Worm (Caenorhabditis elegans): Measurements from ENCODE around the gene ets-10.
A peak's percentile ranks its signal among the peaks of the same experiment; 100 is the strongest.

Gene ets-10

DNA sequence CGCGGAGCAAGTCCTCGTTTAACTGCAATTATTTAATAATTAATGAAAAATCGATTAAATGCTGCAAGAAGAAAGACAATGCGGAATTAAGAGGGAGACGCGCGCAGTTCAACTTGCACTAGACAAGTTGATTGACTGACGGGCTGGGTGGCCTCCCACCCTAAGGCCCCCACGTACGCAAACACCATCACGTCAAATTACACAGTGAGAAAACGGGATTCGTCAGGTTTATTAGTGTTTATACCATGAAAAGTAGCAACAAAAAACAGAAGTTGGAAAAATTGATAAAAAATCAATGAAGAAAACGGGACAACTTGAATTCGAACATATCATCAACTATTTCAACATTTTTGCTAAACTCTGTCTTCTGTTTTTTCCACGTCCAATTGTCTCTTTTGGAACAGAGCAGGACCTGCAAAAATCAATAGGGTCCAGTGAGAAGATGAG, 23.6 kb downstream of the ets-10 start (continued):
- TF ChIP-seq mdl-1 (tag; optimal IDR thresholded peaks at IDR 0.05) (no peak), hmg-1.1 (GFP tag; IDR thresholded peaks at IDR 0.05) (peak; percentile 65), spr-1 (tag; optimal IDR thresholded peaks at IDR 0.05) (no peak), aly-2 (tag; optimal IDR thresholded peaks at IDR 0.05) (no peak), unc-62 (GFP tag; optimal IDR thresholded peaks at IDR 0.05 in 1 of 2) (no peak), unc-62 (tag; optimal IDR thresholded peaks at IDR 0.05) (no peak), cey-2 (tag; optimal IDR thresholded peaks at IDR 0.05; ENCODE audit: borderline replicate concordance, insufficient read depth) (no peak), nhr-41 (GFP tag; IDR thresholded peaks at IDR 0.05) (no peak), mes-2 (tag; optimal IDR thresholded peaks at IDR 0.05; ENCODE audit: poor library complexity, severe bottlenecking) (no peak), sdz-12 (GFP tag; optimal IDR thresholded peaks at IDR 0.05) (no peak), nhr-28 (tag; optimal IDR thresholded peaks at IDR 0.05) (peak; percentile 52), nhr-102 (tag; optimal IDR thresholded peaks at IDR 0.05) (no peak), dpl-1 (GFP tag; optimal IDR thresholded peaks at IDR 0.05) (peak; percentile 39), lin-13 (GFP tag; optimal IDR thresholded peaks at IDR 0.05) (no peak), pha-4 (GFP tag; IDR thresholded peaks at IDR 0.05) (no peak), pha-4 (tag; optimal IDR thresholded peaks at IDR 0.05) (no peak), nhr-42 (GFP tag; IDR thresholded peaks at IDR 0.05) (no peak), unc-130 (GFP tag; optimal IDR thresholded peaks at IDR 0.05) (no peak), lin-1 (GFP tag; IDR thresholded peaks at IDR 0.05) (no peak), lin-29 (GFP tag; IDR thresholded peaks at IDR 0.05) (no peak), ctbp-1 (GFP tag; IDR thresholded peaks at IDR 0.05) (0 out of 2 replicates have a peak, but pooled peaks have one; percentile 8), set-16 (GFP tag; IDR thresholded peaks at IDR 0.05) (no peak), zfp-2 (tag; optimal IDR thresholded peaks at IDR 0.05) (no peak), fkh-10 (GFP tag; optimal IDR thresholded peaks at IDR 0.05) (no peak), gei-8 (GFP tag; optimal IDR thresholded peaks at IDR 0.05) (no peak), mxl-3 (GFP tag; optimal IDR thresholded peaks at IDR 0.05) (peak; percentile 28), R02D3.7 (tag; optimal IDR thresholded peaks at IDR 0.05) (no peak), daf-16 (GFP tag; optimal IDR thresholded peaks at IDR 0.05) (no peak), daf-16 (tag; optimal IDR thresholded peaks at IDR 0.05) (peak; percentile 67), dmd-8 (GFP tag; IDR thresholded peaks at IDR 0.05) (no peak), madf-5 (GFP tag; IDR thresholded peaks at IDR 0.05) (no peak), daf-19 (GFP tag; conservative IDR thresholded peaks at IDR 0.05) (no peak), T20F7.1 (GFP tag; optimal IDR thresholded peaks at IDR 0.05) (no peak), arid-1 (GFP tag; conservative IDR thresholded peaks at IDR 0.05) (no peak), nhr-48 (tag; optimal IDR thresholded peaks at IDR 0.05) (no peak)

ce11 chrX:4311668-4312067, 27.7 kb downstream of the ets-10 start, which contains the start of gene C52B9.8:
Gene C52B9.8, minus strand, starts transcription at chrX:4311768.
- TF ChIP-seq hmg-1.1 (GFP tag; IDR thresholded peaks at IDR 0.05) (no peak), nhr-28 (tag; optimal IDR thresholded peaks at IDR 0.05) (no peak), nhr-10 (tag; optimal IDR thresholded peaks at IDR 0.05) (no peak), nhr-76 (tag; optimal IDR thresholded peaks at IDR 0.05) (no peak), nhr-6 (tag; optimal IDR thresholded peaks at IDR 0.05) (no peak), nhr-77 (tag; optimal IDR thresholded peaks at IDR 0.05) (no peak)

DNA sequence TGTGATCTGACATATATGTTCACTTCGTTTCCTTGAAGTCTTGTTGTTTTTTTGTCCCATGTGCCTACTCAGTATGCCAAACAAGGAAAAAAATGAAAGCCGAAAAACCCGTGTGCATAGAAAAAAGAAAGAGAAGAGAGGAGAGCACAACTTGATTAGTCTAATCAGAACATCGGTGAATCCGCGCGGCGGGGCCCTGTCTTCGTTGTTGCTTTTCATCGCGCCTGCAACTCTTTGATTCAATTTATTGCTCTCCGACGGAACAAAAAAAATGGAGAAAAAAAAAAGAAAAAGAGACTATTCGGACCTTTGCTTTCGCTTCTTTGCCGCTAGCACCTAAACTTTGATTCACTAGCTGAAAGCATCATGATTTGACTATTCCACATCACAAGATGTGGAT, 30.9 kb downstream of the ets-10 start:
- TF ChIP-seq nhr-41 (GFP tag; IDR thresholded peaks at IDR 0.05), result no peak
- TF ChIP-seq nhr-111 (GFP tag; optimal IDR thresholded peaks at IDR 0.05), result no peak
- no peak for TF ChIP-seq Y5F2A.4 (GFP tag; optimal IDR thresholded peaks at IDR 0.05)
- no peak for TF ChIP-seq snpc-1.2 (GFP tag; IDR thresholded peaks at IDR 0.05)
- no peak for TF ChIP-seq Y105C5A.15 (GFP tag; IDR thresholded peaks at IDR 0.05)
- TF ChIP-seq daf-12 (tag; optimal IDR thresholded peaks at IDR 0.05), result no peak
- no peak for TF ChIP-seq duxl-1 (tag; optimal IDR thresholded peaks at IDR 0.05; ENCODE audit: poor library complexity)
- TF ChIP-seq nhr-237 (tag; optimal IDR thresholded peaks at IDR 0.05), result no peak
- TF ChIP-seq T26A8.4 (GFP tag; IDR thresholded peaks at IDR 0.05), result no peak
- peak; percentile 90 for TF ChIP-seq fkh-10 (GFP tag; optimal IDR thresholded peaks at IDR 0.05)
- no peak for TF ChIP-seq lin-15B (tag; optimal IDR thresholded peaks at IDR 0.05)
- no peak for TF ChIP-seq ZK546.5 (tag; optimal IDR thresholded peaks at IDR 0.05)
- no peak for TF ChIP-seq nhr-10 (tag; optimal IDR thresholded peaks at IDR 0.05)
- TF ChIP-seq ctbp-1 (GFP tag; IDR thresholded peaks at IDR 0.05), result peak; percentile 65
- TF ChIP-seq daf-16 (GFP tag; optimal IDR thresholded peaks at IDR 0.05), result no peak
- TF ChIP-seq daf-16 (tag; optimal IDR thresholded peaks at IDR 0.05), result no peak
- TF ChIP-seq ces-1 (GFP tag; optimal IDR thresholded peaks at IDR 0.05), result peak; percentile 83
